Worm (Caenorhabditis elegans) whole organism, dauer: ENCODE results near the gene C04C3.4.
"Not testable (repeated sequence)": the region's sequence is repeated elsewhere in the genome, so short reads cannot be mapped to it uniquely, and the experiment has no call there.

Experiments used
- unc-62 ChIP-seq: sonication (generic microtip); optimal IDR thresholded peaks from 2 replicates; lab custom pipeline; 2017; ENCODE audit warnings: missing biosample characterization, missing genetic modification reagents, missing genetic modification characterization

C04C3.4 gene

ce11 chrIV:3394066-3394465, at the start of gene C04C3.4:
Gene C04C3.4, plus strand, starts transcription at chrIV:3394366.
- not testable (repeated sequence) for TF ChIP-seq unc-62 (GFP tag; lab: Kevin White, UChicago)

DNA sequence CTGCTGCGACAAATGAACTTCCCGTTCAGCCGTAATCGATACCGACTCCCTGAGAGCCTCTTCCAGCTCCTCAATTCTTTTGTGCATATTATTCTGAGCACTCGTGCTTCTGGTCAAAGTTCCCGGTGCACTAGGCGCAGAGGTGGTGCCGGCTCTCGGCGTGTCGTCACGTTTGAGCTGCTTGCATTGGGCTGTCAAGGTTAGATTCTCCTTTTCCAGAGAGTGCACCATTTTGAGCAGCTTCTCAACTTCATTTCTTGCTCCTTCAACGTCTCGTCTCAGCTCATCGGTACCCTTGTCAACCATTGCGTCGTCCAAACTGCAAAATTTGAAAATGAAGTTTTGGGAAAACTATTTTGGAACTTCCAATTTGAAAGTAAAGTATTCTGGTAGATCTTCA, 48.7 kb upstream of the C04C3.4 start:
- no peak for TF ChIP-seq unc-62 (GFP tag; lab: Kevin White, UChicago)

ce11 chrIV:3348334-3348733, 45.8 kb upstream of the C04C3.4 start:
- no peak for TF ChIP-seq unc-62 (GFP tag; lab: Kevin White, UChicago)

ce11 chrIV:3349977-3350580, 44.1 kb upstream of the C04C3.4 start, which contains the start of gene elks-1:
Gene elks-1, minus strand, starts transcription at chrIV:3350027.
- no peak for TF ChIP-seq unc-62 (GFP tag; lab: Kevin White, UChicago)

ce11 chrIV:3352019-3352418, 42.1 kb upstream of the C04C3.4 start:
- no peak for TF ChIP-seq unc-62 (GFP tag; lab: Kevin White, UChicago)

DNA sequence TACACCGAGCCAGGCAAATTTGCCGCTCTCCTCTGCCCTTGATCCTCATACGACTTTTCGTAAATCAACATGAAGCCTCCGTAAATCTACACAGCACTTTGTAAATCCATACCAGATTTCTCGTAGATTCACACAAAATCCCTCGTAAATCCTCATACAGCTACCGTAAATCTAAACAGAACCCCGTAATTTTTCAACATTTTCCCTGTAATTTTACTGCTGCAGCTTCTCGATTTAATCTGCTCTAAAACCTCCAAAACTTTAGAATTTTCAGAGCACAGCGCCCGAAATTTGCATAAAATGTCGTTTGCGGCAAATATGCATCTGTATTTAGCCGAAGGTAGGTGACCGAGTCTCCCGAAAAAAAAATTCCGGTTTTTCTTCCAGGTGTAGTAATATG, 39.4 kb upstream of the C04C3.4 start, which contains the start of gene F42A6.1:
F42A6.1 (plus strand) TSS at position 301 of the 400 bp plus-strand sequence.
- TF ChIP-seq unc-62 (GFP tag; lab: Kevin White, UChicago) = no peak

- no peak for TF ChIP-seq unc-62 (GFP tag; lab: Kevin White, UChicago)
Measured at ce11 chrIV:3363221-3363620, 30.9 kb upstream of the C04C3.4 start, which contains the start of gene Y55H10A.2. Gene Y55H10A.2, plus strand, starts transcription at chrIV:3363521.

- TF ChIP-seq unc-62 (GFP tag; lab: Kevin White, UChicago) = no peak
Measured at ce11 chrIV:3363784-3364183, 30.4 kb upstream of the C04C3.4 start.

- no peak for TF ChIP-seq unc-62 (GFP tag; lab: Kevin White, UChicago)
Measured at ce11 chrIV:3368638-3369247, 25.4 kb upstream of the C04C3.4 start, which contains the start of gene vha-19. Gene vha-19, plus strand, starts transcription at chrIV:3369197.

DNA sequence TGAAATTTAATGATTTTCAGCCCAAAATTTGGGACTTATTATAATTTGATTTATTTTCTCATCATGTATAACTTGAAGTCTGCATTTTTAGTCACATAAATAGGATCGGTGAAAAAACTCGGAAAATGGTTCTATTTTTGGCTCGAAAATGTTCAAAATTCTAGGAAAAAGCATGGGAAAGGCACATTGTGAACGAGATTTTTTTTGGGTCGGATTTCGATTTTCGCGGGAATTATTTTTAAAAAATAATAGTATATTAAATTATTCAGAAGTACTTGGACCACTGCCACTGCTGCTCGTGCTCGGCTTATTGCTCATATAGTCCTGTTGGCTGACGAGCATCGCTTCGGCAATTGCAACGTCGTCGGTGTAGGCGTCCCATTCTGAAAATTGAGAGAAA, 20.8 kb upstream of the C04C3.4 start:
- TF ChIP-seq unc-62 (GFP tag; lab: Kevin White, UChicago) = no peak

ce11 chrIV:3378080-3378804, 15.9 kb upstream of the C04C3.4 start, which contains the start of gene otub-4:
Gene otub-4, minus strand, starts transcription at chrIV:3378130.
- TF ChIP-seq unc-62 (GFP tag; lab: Kevin White, UChicago) = no peak

ce11 chrIV:3382338-3382907, 11.7 kb upstream of the C04C3.4 start, which contains the start of gene B0546.3:
Gene B0546.3, minus strand, starts transcription at chrIV:3382841.
- no peak for TF ChIP-seq unc-62 (GFP tag; lab: Kevin White, UChicago)

ce11 chrIV:3383203-3383602, 11.0 kb upstream of the C04C3.4 start:
- TF ChIP-seq unc-62 (GFP tag; lab: Kevin White, UChicago) = no peak

ce11 chrIV:3384047-3384446, 10.1 kb upstream of the C04C3.4 start, which contains the start of gene B0546.4:
Gene B0546.4, minus strand, starts transcription at chrIV:3384147.
- TF ChIP-seq unc-62 (GFP tag; lab: Kevin White, UChicago) = no peak

DNA sequence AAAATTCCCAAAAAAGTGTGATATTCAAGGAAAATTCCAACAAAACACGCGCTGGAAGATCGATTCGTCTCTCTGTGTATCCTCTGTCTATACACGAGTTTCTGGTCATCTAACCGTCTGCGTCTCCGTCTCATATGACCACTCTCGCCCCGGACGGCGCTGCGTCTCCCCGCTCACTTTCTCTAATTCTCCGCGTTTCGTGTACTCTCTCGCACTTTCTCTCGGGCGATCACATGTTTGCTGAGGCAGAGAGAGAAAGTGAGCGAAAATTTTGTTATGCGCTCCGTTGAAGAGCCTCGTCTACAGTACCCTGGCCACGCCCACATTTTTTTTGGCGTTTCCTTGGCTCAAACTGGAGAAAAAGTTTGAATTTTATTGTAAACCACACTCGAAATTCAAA, 9.6 kb upstream of the C04C3.4 start:
- no peak for TF ChIP-seq unc-62 (GFP tag; lab: Kevin White, UChicago)
